Worm (Caenorhabditis elegans) whole organism, L1 larva: ENCODE results near the gene clc-4.

Source experiments
- C16A3.4 ChIP-seq: fragments of 150-350 bp; optimal IDR thresholded peaks from 2 replicates; lab custom pipeline; 2014; ENCODE audit warnings: missing biosample characterization, missing genetic modification characterization
- Y116A8C.19 ChIP-seq: sonication (generic microtip); optimal IDR thresholded peaks from 2 replicates; lab custom pipeline; 2016; ENCODE audit warnings: missing compliant biosample characterization, missing genetic modification characterization, borderline replicate concordance
- aha-1 ChIP-seq: fragments of 150-350 bp; optimal IDR thresholded peaks from 2 replicates; lab custom pipeline; 2014; ENCODE audit warnings: missing biosample characterization, missing genetic modification characterization
- aly-2 ChIP-seq: fragments of 150-350 bp; optimal IDR thresholded peaks from 2 replicates; lab custom pipeline; 2014; ENCODE audit warnings: missing biosample characterization, missing genetic modification characterization
- ceh-82 ChIP-seq, 3 experiments: fragments of 150-350 bp in 1 of 3; sonication (generic microtip) in 2 of 3; optimal IDR thresholded peaks; 2 replicates each; lab custom pipeline; 2014 to 2017; ENCODE audit warnings: missing biosample characterization in 3 of 3, missing genetic modification characterization in 3 of 3
- ceh-88 ChIP-seq: fragments of 200-800 bp; sonication (Bioruptor generic); IDR thresholded peaks from 2 replicates; pipeline ENCODE4 v1.3.6; 2022; ENCODE audit warnings: missing genetic modification characterization, missing compliant biosample characterization
- ceh-90 ChIP-seq: sonication (generic microtip); optimal IDR thresholded peaks from 2 replicates; lab custom pipeline; 2016; ENCODE audit warnings: missing genetic modification characterization, missing compliant biosample characterization
- dsc-1 ChIP-seq: sonication (generic microtip); optimal IDR thresholded peaks from 2 replicates; lab custom pipeline; 2016; ENCODE audit warnings: mild to moderate bottlenecking, missing genetic modification characterization, missing compliant biosample characterization
- efl-1 ChIP-seq, 4 experiments: fragments of 150-350 bp; optimal IDR thresholded peaks in 3 of 4; peaks in 1 of 4; 1 replicate in 1 of 4; 2 replicates in 3 of 4; lab custom pipeline; 2014; ENCODE audit warnings: missing biosample characterization in 2 of 4, missing genetic modification characterization in 2 of 4, missing genetic modification reagents in 2 of 4
- egl-13 ChIP-seq: sonication (generic microtip); optimal IDR thresholded peaks from 2 replicates; lab custom pipeline; 2016; ENCODE audit warnings: missing genotype, missing genetic modification reagents, missing genetic modification characterization, missing compliant biosample characterization
- elt-2 ChIP-seq: sonication (generic microtip); optimal IDR thresholded peaks from 2 replicates; lab custom pipeline; 2016; ENCODE audit warnings: missing genetic modification characterization, mild to moderate bottlenecking, inconsistent platforms, missing compliant biosample characterization, missing genetic modification reagents
- elt-3 ChIP-seq, 6 experiments: fragments of 150-350 bp in 1 of 6; sonication (generic microtip); optimal IDR thresholded peaks; 2 replicates each; lab custom pipeline; 2017 to 2018; ENCODE audit warnings: missing biosample characterization in 6 of 6, missing genetic modification characterization in 6 of 6, inconsistent platforms in 1 of 6
- fkh-8 ChIP-seq: sonication (generic microtip); optimal IDR thresholded peaks from 2 replicates; lab custom pipeline; 2016; ENCODE audit warnings: mild to moderate bottlenecking, missing genetic modification characterization, missing compliant biosample characterization
- fos-1 ChIP-seq: fragments of 150-350 bp; optimal IDR thresholded peaks from 2 replicates; lab custom pipeline; 2014; ENCODE audit warnings: missing biosample characterization, missing genetic modification characterization
- grh-1 ChIP-seq: fragments of 200-800 bp; sonication (Bioruptor generic); IDR thresholded peaks from 2 replicates; pipeline ENCODE4 v1.3.6; 2022; ENCODE audit warnings: missing genetic modification reagents, missing genetic modification characterization, missing compliant biosample characterization
- hlh-17 ChIP-seq: fragments of 200-800 bp; sonication (Bioruptor generic); optimal IDR thresholded peaks from 2 replicates; lab custom pipeline; 2018; ENCODE audit warnings: missing genetic modification characterization, mild to moderate bottlenecking, missing compliant biosample characterization, moderate library complexity, borderline replicate concordance
- irx-1 ChIP-seq: sonication (generic microtip); optimal IDR thresholded peaks from 2 replicates; lab custom pipeline; 2016; ENCODE audit warnings: missing genetic modification characterization, missing compliant biosample characterization
- isw-1 ChIP-seq: fragments of 200-800 bp; sonication (Bioruptor generic); IDR thresholded peaks from 2 replicates; pipeline ENCODE4 v1.3.6; 2022; ENCODE audit warnings: missing genetic modification characterization, missing compliant biosample characterization
- lin-14 ChIP-seq: fragments of 200-800 bp; sonication (Bioruptor generic); optimal IDR thresholded peaks from 2 replicates; lab custom pipeline; 2018; ENCODE audit warnings: mild to moderate bottlenecking, missing genetic modification characterization, moderate library complexity, missing compliant biosample characterization
- mab-9 ChIP-seq: fragments of 200-800 bp; sonication (Bioruptor generic); IDR thresholded peaks from 2 replicates; pipeline ENCODE4 v1.3.6; 2022; ENCODE audit warnings: missing genetic modification reagents, missing genetic modification characterization, missing compliant biosample characterization
- mdl-1 ChIP-seq, 2 experiments: fragments of 150-350 bp; optimal IDR thresholded peaks; 2 replicates each; lab custom pipeline; 2014 to 2017; ENCODE audit warnings: missing biosample characterization in 2 of 2, missing genetic modification characterization in 2 of 2, inconsistent platforms in 1 of 2
- mef-2 ChIP-seq: fragments of 150-350 bp; optimal IDR thresholded peaks from 2 replicates; lab custom pipeline; 2014; ENCODE audit warnings: missing biosample characterization, missing genetic modification characterization
- mep-1 ChIP-seq: fragments of 150-350 bp; optimal IDR thresholded peaks from 2 replicates; lab custom pipeline; 2014; ENCODE audit warnings: missing biosample characterization, missing genetic modification characterization
- nhr-11 ChIP-seq: fragments of 150-350 bp; optimal IDR thresholded peaks from 2 replicates; lab custom pipeline; 2014; ENCODE audit warnings: missing biosample characterization, missing genetic modification characterization
- nhr-19 ChIP-seq: fragments of 200-800 bp; sonication (Bioruptor generic); conservative IDR thresholded peaks from 2 replicates; pipeline ENCODE4 v1.3.6; 2022; ENCODE audit warnings: missing genetic modification characterization, missing compliant biosample characterization
- nhr-20 ChIP-seq: sonication (generic microtip); optimal IDR thresholded peaks from 2 replicates; lab custom pipeline; 2016; ENCODE audit warnings: mild to moderate bottlenecking, missing genetic modification characterization, missing compliant biosample characterization
- nhr-47 ChIP-seq: sonication (generic microtip); optimal IDR thresholded peaks from 2 replicates; lab custom pipeline; 2016; ENCODE audit warnings: mild to moderate bottlenecking, missing genetic modification characterization, moderate library complexity, missing compliant biosample characterization
- nhr-71 ChIP-seq: sonication (generic microtip); optimal IDR thresholded peaks from 2 replicates; lab custom pipeline; 2016; ENCODE audit warnings: mild to moderate bottlenecking, missing genetic modification characterization, moderate library complexity, missing compliant biosample characterization
- nhr-77 ChIP-seq: fragments of 150-350 bp; optimal IDR thresholded peaks from 2 replicates; lab custom pipeline; 2014; ENCODE audit warnings: missing biosample characterization, missing genetic modification characterization
- nhr-85 ChIP-seq: sonication (generic microtip); peaks from one replicate; lab custom pipeline; 2016; ENCODE audit warnings: missing genetic modification characterization, inconsistent platforms, missing compliant biosample characterization
- nhr-90 ChIP-seq: sonication (generic microtip); optimal IDR thresholded peaks from 2 replicates; lab custom pipeline; 2016; ENCODE audit warnings: mild to moderate bottlenecking, missing genetic modification characterization, missing compliant biosample characterization; ENCODE audit not compliant: poor library complexity
- rnt-1 ChIP-seq: sonication (generic microtip); optimal IDR thresholded peaks from 2 replicates; lab custom pipeline; 2016; ENCODE audit warnings: mild to moderate bottlenecking, missing genetic modification characterization, moderate library complexity, missing compliant biosample characterization
- snpc-4 ChIP-seq: fragments of 150-350 bp; optimal IDR thresholded peaks from 2 replicates; lab custom pipeline; 2014; ENCODE audit warnings: missing biosample characterization, missing genetic modification characterization
- snu-23 ChIP-seq: sonication (generic microtip); optimal IDR thresholded peaks from 2 replicates; lab custom pipeline; 2016; ENCODE audit warnings: missing genetic modification characterization, missing compliant biosample characterization
- sptf-1 ChIP-seq: fragments of 150-350 bp; optimal IDR thresholded peaks from 2 replicates; lab custom pipeline; 2014; ENCODE audit warnings: missing biosample characterization, missing genetic modification characterization
- swsn-7 ChIP-seq: sonication (generic microtip); optimal IDR thresholded peaks from 2 replicates; lab custom pipeline; 2016; ENCODE audit warnings: missing genetic modification characterization, missing compliant biosample characterization
- tbx-2 ChIP-seq: sonication (generic microtip); optimal IDR thresholded peaks from 2 replicates; lab custom pipeline; 2016; ENCODE audit warnings: missing genetic modification characterization, missing compliant biosample characterization
- tlp-1 ChIP-seq: fragments of 150-350 bp; optimal IDR thresholded peaks from 2 replicates; lab custom pipeline; 2014; ENCODE audit warnings: missing biosample characterization, missing genetic modification characterization
- unc-130 ChIP-seq: fragments of 150-350 bp; optimal IDR thresholded peaks from 2 replicates; lab custom pipeline; 2017; ENCODE audit warnings: missing biosample characterization, missing genetic modification characterization, inconsistent platforms
- unc-30 ChIP-seq: sonication (generic microtip); optimal IDR thresholded peaks from 2 replicates; lab custom pipeline; 2017; ENCODE audit warnings: missing biosample characterization, missing genetic modification characterization
- unc-62 ChIP-seq: fragments of 150-350 bp; optimal IDR thresholded peaks from 2 replicates; lab custom pipeline; 2014; ENCODE audit warnings: missing biosample characterization, missing genetic modification reagents, missing genetic modification characterization
- unc-86 ChIP-seq: sonication (generic microtip); optimal IDR thresholded peaks from 2 replicates; lab custom pipeline; 2016; ENCODE audit warnings: missing genetic modification characterization, missing compliant biosample characterization
- xbp-1 ChIP-seq: sonication (generic microtip); optimal IDR thresholded peaks from 2 replicates; lab custom pipeline; 2016; ENCODE audit warnings: missing genetic modification characterization, missing compliant biosample characterization
- ztf-11 ChIP-seq, 2 experiments: sonication (generic microtip); optimal IDR thresholded peaks; 2 replicates each; lab custom pipeline; 2016 to 2017; ENCODE audit warnings: missing genetic modification characterization in 2 of 2, missing biosample characterization in 1 of 2, missing compliant biosample characterization in 1 of 2
- ztf-4 ChIP-seq: fragments of 150-350 bp; optimal IDR thresholded peaks from 2 replicates; lab custom pipeline; 2014; ENCODE audit warnings: missing biosample characterization, missing genetic modification characterization

clc-4 gene

ce11 chrX:10783822-10784221 lies at the start of gene clc-4:
clc-4 (minus strand) TSS chrX:10783922.
- TF ChIP-seq ceh-88 (GFP tag; lab: Robert Waterston, UW) (no peak), fkh-8 (tag; lab: Kevin White, UChicago) (no peak), ztf-4 (no peak)

ce11 chrX:10821160-10821559 lies 37.4 kb upstream of the clc-4 start:
- no peak for TF ChIP-seq sptf-1 (tag; lab: Kevin White, UChicago)
- TF ChIP-seq snpc-4 (tag; lab: Kevin White, UChicago) = peak; percentile 10
- no peak for TF ChIP-seq mef-2
- TF ChIP-seq unc-86 (tag; lab: Kevin White, UChicago) = peak; percentile 18
- peak; percentile 71 for TF ChIP-seq rnt-1 (tag; lab: Kevin White, UChicago)
- TF ChIP-seq mdl-1 (tag; optimal IDR thresholded peaks at IDR 0.05; lab: Kevin White, UChicago) = peak in 1 of 2 experiments; percentile 46
- TF ChIP-seq fos-1 (tag; lab: Kevin White, UChicago) = no peak
- no peak for TF ChIP-seq ztf-11 (tag; optimal IDR thresholded peaks at IDR 0.05; lab: Kevin White, UChicago)
- TF ChIP-seq fkh-8 (tag; lab: Kevin White, UChicago) = peak; percentile 38
- peak; percentile 49 for TF ChIP-seq ceh-88 (GFP tag; lab: Robert Waterston, UW)
- peak; percentile 58 for TF ChIP-seq nhr-20 (tag; lab: Kevin White, UChicago)
- peak; percentile 69 for TF ChIP-seq nhr-47
- TF ChIP-seq ceh-90 (tag; lab: Kevin White, UChicago) = no peak
- no peak for TF ChIP-seq unc-30 (tag; lab: Kevin White, UChicago)
- TF ChIP-seq aha-1 (tag; lab: Kevin White, UChicago) = no peak
- no peak for TF ChIP-seq aly-2 (tag; lab: Kevin White, UChicago)
- no peak for TF ChIP-seq egl-13 (tag; lab: Kevin White, UChicago)
- peak; percentile 49 for TF ChIP-seq dsc-1 (tag; lab: Kevin White, UChicago)
- peak in 2 of 3 experiments; percentile 23 to 49 for TF ChIP-seq ceh-82 (tag; optimal IDR thresholded peaks at IDR 0.05; lab: Kevin White, UChicago)
- no peak for TF ChIP-seq nhr-11 (tag; lab: Kevin White, UChicago)
- peak; percentile 27 for TF ChIP-seq C16A3.4
- peak; percentile 53; the same call in 1 of the 2 replicates for TF ChIP-seq mab-9 (GFP tag; lab: Robert Waterston, UW)
- TF ChIP-seq lin-14 (GFP tag; lab: Kevin White, UChicago) = peak; percentile 61
- peak; percentile 35 for TF ChIP-seq xbp-1 (tag; lab: Kevin White, UChicago)
- TF ChIP-seq grh-1 = 0 out of 2 replicates have a peak, but pooled peaks have one; percentile 5
- TF ChIP-seq tbx-2 = peak; percentile 45
- TF ChIP-seq mep-1 (tag; lab: Kevin White, UChicago) = peak; percentile 54
- peak; percentile 68 for TF ChIP-seq nhr-71 (tag; lab: Kevin White, UChicago)
- TF ChIP-seq elt-3 (tag; optimal IDR thresholded peaks at IDR 0.05; lab: Kevin White, UChicago) = no peak
- peak; percentile 48 for TF ChIP-seq nhr-90 (tag; lab: Kevin White, UChicago)
- TF ChIP-seq tlp-1 (tag; lab: Kevin White, UChicago) = no peak
- TF ChIP-seq hlh-17 (GFP tag; lab: Kevin White, UChicago) = no peak
- TF ChIP-seq Y116A8C.19 (tag; lab: Kevin White, UChicago) = no peak
- TF ChIP-seq snu-23 = peak; percentile 72
- peak; percentile 24; the same call in 1 of the 2 replicates for TF ChIP-seq isw-1 (GFP tag; lab: Robert Waterston, UW)
- TF ChIP-seq efl-1 (optimal IDR thresholded peaks at IDR 0.05; lab: Kevin White, UChicago) = peak in 1 of 2 experiments; percentile 4
- TF ChIP-seq efl-1 (GFP tag; optimal IDR thresholded peaks at IDR 0.05 in 1 of 2; lab: Kevin White, UChicago) = peak in 1 of 2 experiments; percentile 82
- peak; percentile 40 for TF ChIP-seq unc-130 (tag; lab: Kevin White, UChicago)
- peak; percentile 13 for TF ChIP-seq elt-2
- TF ChIP-seq nhr-19 (GFP tag; lab: Robert Waterston, UW) = peak; percentile 75
- TF ChIP-seq swsn-7 = peak; percentile 47
- TF ChIP-seq nhr-77 (tag; lab: Kevin White, UChicago) = no peak
- peak; percentile 49 for TF ChIP-seq nhr-85
- TF ChIP-seq irx-1 (tag; lab: Kevin White, UChicago) = no peak
- TF ChIP-seq unc-62 (GFP tag; lab: Kevin White, UChicago) = no peak
